Worm (Caenorhabditis elegans) whole organism, L4 larva: ENCODE measurements around the gene acl-13.

Source experiments
- ZK337.2 ChIP-seq: fragments of 200-800 bp; sonication (Bioruptor generic); IDR thresholded peaks from 2 replicates; pipeline ENCODE4 v1.3.6; 2022; ENCODE audit warnings: missing genetic modification reagents, missing genetic modification characterization, missing compliant biosample characterization
- aha-1 ChIP-seq: fragments of 150-350 bp; peaks from one replicate; lab custom pipeline; 2014; ENCODE audit warnings: missing biosample characterization, missing genetic modification characterization
- ces-1 ChIP-seq: fragments of 150-350 bp; sonication (generic microtip); optimal IDR thresholded peaks from 4 replicates; lab custom pipeline; 2014; ENCODE audit warnings: missing biosample characterization, missing genetic modification reagents, missing genetic modification characterization
- nhr-77 ChIP-seq: fragments of 150-350 bp; optimal IDR thresholded peaks from 2 replicates; lab custom pipeline; 2014; ENCODE audit warnings: missing biosample characterization, missing genetic modification characterization
- pha-4 ChIP-seq, 2 experiments: fragments of 150-350 bp in 1 of 2; fragments of 200-800 bp in 1 of 2; sonication (Bioruptor generic) in 1 of 2; IDR thresholded peaks in 1 of 2; optimal IDR thresholded peaks in 1 of 2; 2 replicates each; pipeline versions ENCODE4 v1.3.6 to Lab custom; 2014 to 2022; ENCODE audit warnings: missing genetic modification characterization in 2 of 2, missing genetic modification reagents in 2 of 2, missing biosample characterization in 1 of 2, missing compliant biosample characterization in 1 of 2
- ztf-11 ChIP-seq: fragments of 150-350 bp; optimal IDR thresholded peaks from 2 replicates; lab custom pipeline; 2014; ENCODE audit warnings: missing biosample characterization, missing genetic modification characterization

DNA sequence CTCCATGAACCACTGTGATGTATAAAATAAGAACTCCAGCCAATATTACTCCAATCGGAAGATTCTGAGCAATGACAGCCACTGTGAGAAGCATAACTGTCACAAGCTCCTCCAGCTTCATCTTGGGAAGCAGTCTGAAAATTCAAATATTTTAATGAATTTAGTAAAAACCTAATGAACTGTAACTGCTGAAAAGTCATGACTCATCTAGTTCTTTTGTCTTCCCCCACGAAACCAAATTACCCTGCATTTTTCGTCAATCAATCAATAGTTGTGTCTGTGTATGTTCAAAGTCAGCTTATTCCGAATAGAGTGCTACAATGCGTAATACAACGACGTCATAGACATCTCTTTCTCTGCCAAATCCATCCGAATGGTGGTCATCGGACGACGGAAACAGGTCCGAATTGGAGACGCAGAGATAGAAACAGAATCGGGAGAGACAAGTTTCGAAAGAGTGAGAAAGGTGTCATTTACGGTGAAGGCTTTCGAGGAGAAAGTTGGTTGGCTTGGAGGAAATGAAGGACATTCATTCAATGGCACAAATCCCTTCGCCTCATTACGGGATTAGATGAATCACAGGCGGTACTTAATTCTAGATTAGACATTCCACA, 13.5 kb upstream of the acl-13 start:
- TF ChIP-seq nhr-77 (tag; lab: Kevin White, UChicago) = no peak
- no peak for TF ChIP-seq pha-4 (GFP tag; IDR thresholded peaks at IDR 0.05; lab: Robert Waterston, UW)
- no peak for TF ChIP-seq pha-4 (tag; optimal IDR thresholded peaks at IDR 0.05; lab: Kevin White, UChicago)
- TF ChIP-seq ces-1 (GFP tag; lab: Kevin White, UChicago) = no peak
- TF ChIP-seq ztf-11 (tag; lab: Kevin White, UChicago) = no peak
- no peak for TF ChIP-seq ZK337.2 (GFP tag; lab: Robert Waterston, UW)
- peak; percentile 81 for TF ChIP-seq aha-1 (tag; lab: Kevin White, UChicago)
